Fruit fly (Drosophila melanogaster) whole organism, embryonic: ENCODE measurements around the gene Duba.

ENCODE experiments used
- Bgb ChIP-seq: fragments of 200-800 bp; sonication (Bioruptor generic); IDR thresholded peaks from 2 replicates; pipeline ENCODE4 v1.3.6; 2022; ENCODE audit warnings: missing biosample characterization, missing genetic modification characterization; ENCODE audit not compliant: partially characterized antibody
- CG10209 ChIP-seq: fragments of 200-800 bp; sonication (Bioruptor generic); optimal IDR thresholded peaks from 3 replicates; lab custom pipeline; 2017; ENCODE audit warnings: missing biosample characterization, mild to moderate bottlenecking, missing genetic modification characterization, missing genetic modification reagents
- CG1024 ChIP-seq: fragments of 200-800 bp; sonication (Bioruptor generic); IDR thresholded peaks from 2 replicates; pipeline ENCODE4 v1.3.6; 2022; ENCODE audit warnings: missing biosample characterization, missing genetic modification characterization
- CG11695 ChIP-seq: fragments of 200-800 bp; sonication (Bioruptor generic); IDR thresholded peaks from 3 replicates; pipeline ENCODE4 v1.3.6; 2022; ENCODE audit warnings: missing biosample characterization, missing genetic modification characterization
- CG12391 ChIP-seq: fragments of 200-800 bp; sonication (Bioruptor generic); optimal IDR thresholded peaks from 3 replicates; lab custom pipeline; 2018; ENCODE audit warnings: missing biosample characterization, mild to moderate bottlenecking, missing genetic modification characterization, moderate library complexity
- CG13296 ChIP-seq: fragments of 200-800 bp; sonication (Bioruptor generic); optimal IDR thresholded peaks from 3 replicates; lab custom pipeline; 2018; ENCODE audit warnings: missing biosample characterization, mild to moderate bottlenecking, missing genetic modification characterization
- CG17912 ChIP-seq: fragments of 200-800 bp; sonication (Bioruptor generic); optimal IDR thresholded peaks from 2 replicates; lab custom pipeline; 2018; ENCODE audit warnings: missing biosample characterization, mild to moderate bottlenecking, missing genetic modification characterization
- CG18599 ChIP-seq: fragments of 200-800 bp; sonication (Bioruptor generic); optimal IDR thresholded peaks from 3 replicates; lab custom pipeline; 2017; ENCODE audit warnings: missing biosample characterization, missing genetic modification characterization, mild to moderate bottlenecking, moderate library complexity, missing genetic modification reagents
- CG30020 ChIP-seq: fragments of 200-800 bp; optimal IDR thresholded peaks from 2 replicates; lab custom pipeline; 2019; ENCODE audit warnings: missing biosample characterization, mild to moderate bottlenecking, missing genetic modification characterization, moderate library complexity
- CG32532 ChIP-seq: fragments of 200-800 bp; sonication (Bioruptor generic); IDR thresholded peaks from 2 replicates; pipeline ENCODE4 v1.3.6; 2022; ENCODE audit warnings: missing biosample characterization, missing genetic modification characterization
- CG33213 ChIP-seq: fragments of 200-800 bp; sonication (Bioruptor generic); optimal IDR thresholded peaks from 3 replicates; lab custom pipeline; 2016; ENCODE audit warnings: missing biosample characterization, missing genetic modification characterization
- CG34376 ChIP-seq: fragments of 200-800 bp; sonication (Bioruptor generic); optimal IDR thresholded peaks from 2 replicates; lab custom pipeline; 2018; ENCODE audit warnings: missing biosample characterization, mild to moderate bottlenecking, missing genetic modification characterization
- CG34422 ChIP-seq: fragments of 200-800 bp; sonication (Bioruptor generic); IDR thresholded peaks from 3 replicates; pipeline ENCODE4 v1.3.6; 2022; ENCODE audit warnings: missing biosample characterization, missing genetic modification characterization
- CG4617 ChIP-seq: fragments of 200-800 bp; sonication (Bioruptor generic); optimal IDR thresholded peaks from 3 replicates; lab custom pipeline; 2016; ENCODE audit warnings: missing biosample characterization, missing genetic modification characterization, borderline replicate concordance
- CG4730 ChIP-seq: fragments of 200-800 bp; sonication (Bioruptor generic); IDR thresholded peaks from 2 replicates; pipeline ENCODE4 v1.3.6; 2022; ENCODE audit warnings: missing biosample characterization, missing genetic modification characterization
- CG6854 ChIP-seq: fragments of 200-800 bp; sonication (Bioruptor generic); optimal IDR thresholded peaks from 3 replicates; lab custom pipeline; 2017; ENCODE audit warnings: missing biosample characterization, mild to moderate bottlenecking, missing genetic modification characterization
- CG8765 ChIP-seq: fragments of 200-800 bp; sonication (Bioruptor generic); IDR thresholded peaks from 2 replicates; pipeline ENCODE4 v1.3.6; 2022; ENCODE audit warnings: missing biosample characterization, missing genetic modification characterization
- Camta ChIP-seq: fragments of 200-800 bp; sonication (Bioruptor generic); optimal IDR thresholded peaks from 2 replicates; lab custom pipeline; 2016; ENCODE audit warnings: missing biosample characterization, missing genetic modification characterization
- Chrac-16 ChIP-seq: fragments of 200-800 bp; sonication (Bioruptor generic); optimal IDR thresholded peaks from 3 replicates; lab custom pipeline; 2016; ENCODE audit warnings: missing biosample characterization, missing genetic modification characterization
- E2f2 ChIP-seq: fragments of 200-800 bp; sonication (Bioruptor generic); IDR thresholded peaks from 2 replicates; pipeline ENCODE4 v1.3.6; 2022; ENCODE audit warnings: missing biosample characterization, missing genetic modification characterization
- NfI ChIP-seq: fragments of 200-800 bp; sonication (Bioruptor generic); optimal IDR thresholded peaks from 3 replicates; lab custom pipeline; 2018; ENCODE audit warnings: missing biosample characterization, mild to moderate bottlenecking, missing genetic modification characterization, moderate library complexity
- al ChIP-seq: fragments of 200-800 bp; sonication (Bioruptor generic); IDR thresholded peaks from 2 replicates; pipeline ENCODE4 v1.3.6; 2022; ENCODE audit warnings: missing biosample characterization, missing genetic modification characterization
- ase ChIP-seq: fragments of 200-800 bp; sonication (Bioruptor generic); IDR thresholded peaks from 3 replicates; pipeline ENCODE4 v1.3.6; 2022; ENCODE audit warnings: missing biosample characterization, missing genetic modification characterization
- bsh ChIP-seq, 2 experiments: fragments of 200-800 bp; sonication (Bioruptor generic); optimal IDR thresholded peaks; 2 replicates each; lab custom pipeline; 2017 to 2018; ENCODE audit warnings: mild to moderate bottlenecking in 2 of 2, missing biosample characterization in 2 of 2, missing genetic modification characterization in 2 of 2, moderate library complexity in 1 of 2
- chm ChIP-seq: fragments of 200-800 bp; sonication (Bioruptor generic); IDR thresholded peaks from 2 replicates; pipeline ENCODE4 v1.3.6; 2022; ENCODE audit warnings: missing biosample characterization, missing genetic modification characterization
- crp ChIP-seq, 2 experiments: fragments of 200-800 bp; sonication (Bioruptor generic); optimal IDR thresholded peaks; 2 replicates in 1 of 2; 3 replicates in 1 of 2; lab custom pipeline; 2017; ENCODE audit warnings: missing biosample characterization in 2 of 2, missing genetic modification characterization in 2 of 2, mild to moderate bottlenecking in 1 of 2, moderate library complexity in 1 of 2
- danr ChIP-seq: fragments of 200-800 bp; sonication (Bioruptor generic); IDR thresholded peaks from 2 replicates; pipeline ENCODE4 v1.3.6; 2022; ENCODE audit warnings: missing biosample characterization, missing genetic modification characterization
- ems ChIP-seq: fragments of 200-800 bp; sonication (Bioruptor generic); optimal IDR thresholded peaks from 3 replicates; lab custom pipeline; 2016; ENCODE audit warnings: missing biosample characterization, missing genetic modification characterization
- esg ChIP-seq: fragments of 200-800 bp; sonication (Bioruptor generic); conservative IDR thresholded peaks from 2 replicates; pipeline ENCODE4 v1.3.6; 2022; ENCODE audit warnings: missing biosample characterization, missing genetic modification characterization
- gfzf ChIP-seq: fragments of 200-800 bp; sonication (Bioruptor generic); optimal IDR thresholded peaks from 2 replicates; lab custom pipeline; 2016; ENCODE audit warnings: missing biosample characterization, mild to moderate bottlenecking, missing genetic modification characterization, moderate library complexity
- grn ChIP-seq: fragments of 200-800 bp; sonication (Bioruptor generic); optimal IDR thresholded peaks from 3 replicates; lab custom pipeline; 2017; ENCODE audit warnings: missing biosample characterization, missing genetic modification characterization
- hkb ChIP-seq, 2 experiments: fragments of 200-800 bp in 1 of 2; fragments of >200 bp in 1 of 2; sonication (Bioruptor generic) in 1 of 2; IDR thresholded peaks in 1 of 2; optimal IDR thresholded peaks in 1 of 2; 2 replicates each; pipeline versions ENCODE4 v1.3.6 to Lab custom; 2017 to 2022; ENCODE audit warnings: missing biosample characterization in 1 of 2, missing genetic modification characterization in 1 of 2
- kay ChIP-seq: fragments of 200-800 bp; sonication (Bioruptor generic); optimal IDR thresholded peaks from 2 replicates; lab custom pipeline; 2016; ENCODE audit warnings: missing biosample characterization, missing genetic modification characterization
- mld ChIP-seq: fragments of 200-800 bp; sonication (Bioruptor generic); IDR thresholded peaks from 3 replicates; pipeline ENCODE4 v1.3.6; 2022; ENCODE audit warnings: missing biosample characterization, missing genetic modification characterization; ENCODE audit not compliant: partially characterized antibody
- nerfin-1 ChIP-seq: fragments of 200-800 bp; sonication (Bioruptor generic); optimal IDR thresholded peaks from 3 replicates; lab custom pipeline; 2019; ENCODE audit warnings: missing biosample characterization, mild to moderate bottlenecking, missing genetic modification characterization, moderate library complexity
- stwl ChIP-seq: fragments of 200-800 bp; sonication (Bioruptor generic); optimal IDR thresholded peaks from 3 replicates; lab custom pipeline; 2018; ENCODE audit warnings: missing biosample characterization, mild to moderate bottlenecking, missing genetic modification characterization, moderate library complexity
- tgo ChIP-seq: fragments of 200-800 bp; sonication (Bioruptor generic); IDR thresholded peaks from 3 replicates; pipeline ENCODE4 v1.3.6; 2022; ENCODE audit warnings: missing biosample characterization, missing genetic modification characterization
- yki ChIP-seq: fragments of >200 bp; optimal IDR thresholded peaks from 3 replicates; lab custom pipeline; 2018
- zen ChIP-seq: fragments of 200-800 bp; sonication (Bioruptor generic); optimal IDR thresholded peaks from 3 replicates; lab custom pipeline; 2018; ENCODE audit warnings: missing biosample characterization, mild to moderate bottlenecking, missing genetic modification characterization, moderate library complexity
- zfh2 ChIP-seq: fragments of 200-800 bp; sonication (Bioruptor generic); optimal IDR thresholded peaks from 2 replicates; lab custom pipeline; 2016; ENCODE audit warnings: missing biosample characterization, missing genetic modification characterization

Gene Duba

dm6 chr3L:11609153-11609809 is at the start of gene Duba (continued):
- TF ChIP-seq chm (GFP tag; lab: Robert Waterston, UW): no peak
- TF ChIP-seq CG18599: no peak
- no peak for TF ChIP-seq CG4730 (GFP tag; lab: Robert Waterston, UW)
- peak; percentile 97 for TF ChIP-seq CG4617 (GFP tag; lab: Kevin White, UChicago)
- TF ChIP-seq CG1024 (GFP tag; lab: Robert Waterston, UW): peak; percentile 59; the same call in 1 of the 2 replicates
- TF ChIP-seq kay (GFP tag; lab: Kevin White, UChicago): no peak
- TF ChIP-seq crp (GFP tag; optimal IDR thresholded peaks at IDR 0.05; lab: Kevin White, UChicago): peak in 1 of 2 experiments; percentile 23
- no peak for TF ChIP-seq yki (lab: Kevin White, UChicago)
- TF ChIP-seq gfzf: peak; percentile 86
- TF ChIP-seq al (GFP tag; lab: Robert Waterston, UW): no peak
- no peak for TF ChIP-seq CG6854 (GFP tag; lab: Kevin White, UChicago)
- no peak for TF ChIP-seq CG17912 (GFP tag; lab: Kevin White, UChicago)
- no peak for TF ChIP-seq E2f2 (GFP tag; lab: Robert Waterston, UW)
- TF ChIP-seq CG30020 (tag; lab: Kevin White, UChicago): peak; percentile 95
- no peak for TF ChIP-seq grn (GFP tag; lab: Kevin White, UChicago)
- no peak for TF ChIP-seq CG34376 (GFP tag; lab: Kevin White, UChicago)
- TF ChIP-seq hkb (optimal IDR thresholded peaks at IDR 0.05; lab: Kevin White, UChicago): no peak
- TF ChIP-seq hkb (GFP tag; IDR thresholded peaks at IDR 0.05; lab: Robert Waterston, UW): no peak
- no peak for TF ChIP-seq NfI (GFP tag; lab: Kevin White, UChicago)
- peak; percentile 99 for TF ChIP-seq stwl (tag; lab: Kevin White, UChicago)
- TF ChIP-seq danr (GFP tag; lab: Robert Waterston, UW): no peak
- TF ChIP-seq ase: no peak
- peak; percentile 10 for TF ChIP-seq zen
- no peak for TF ChIP-seq CG11695 (GFP tag; lab: Robert Waterston, UW)
- no peak for TF ChIP-seq Chrac-16
- no peak for TF ChIP-seq CG13296 (GFP tag; lab: Kevin White, UChicago)
- no peak for TF ChIP-seq Camta (GFP tag; lab: Kevin White, UChicago)
- peak; percentile 11; the same call in 1 of the 2 replicates for TF ChIP-seq CG32532 (GFP tag; lab: Robert Waterston, UW)
- TF ChIP-seq nerfin-1 (tag; lab: Kevin White, UChicago): no peak
- TF ChIP-seq CG33213: no peak
- peak; percentile 29; the same call in 1 of the 2 replicates for TF ChIP-seq Bgb (GFP tag; lab: Robert Waterston, UW)
- no peak for TF ChIP-seq zfh2 (GFP tag; lab: Kevin White, UChicago)
- no peak for TF ChIP-seq bsh (GFP tag; optimal IDR thresholded peaks at IDR 0.05; lab: Kevin White, UChicago)
- no peak for TF ChIP-seq ems (GFP tag; lab: Kevin White, UChicago)
- TF ChIP-seq mld (GFP tag; lab: Robert Waterston, UW): no peak
- no peak for TF ChIP-seq CG12391 (tag; lab: Kevin White, UChicago)
- no peak for TF ChIP-seq tgo (GFP tag; lab: Robert Waterston, UW)
- TF ChIP-seq esg (GFP tag; lab: Robert Waterston, UW): no peak
- no peak for TF ChIP-seq CG34422
- no peak for TF ChIP-seq CG10209 (GFP tag; lab: Kevin White, UChicago)
- no peak for TF ChIP-seq CG8765 (GFP tag; lab: Robert Waterston, UW)
